Worm (Caenorhabditis elegans) whole organism, L4 larva: ENCODE measurements around the gene fos-1.
A peak's percentile ranks its signal among the peaks of the same experiment; 100 is the strongest.

Experiments used
- F10B5.3 ChIP-seq: sonication (generic microtip); optimal IDR thresholded peaks from 2 replicates; lab custom pipeline; 2016; ENCODE audit warnings: mild to moderate bottlenecking, missing genetic modification characterization, missing compliant biosample characterization
- F26F4.8 ChIP-seq: fragments of 200-800 bp; sonication (Bioruptor generic); conservative IDR thresholded peaks from 2 replicates; pipeline ENCODE4 v1.3.6; 2022; ENCODE audit warnings: missing genetic modification characterization, missing compliant biosample characterization
- F44E2.7 ChIP-seq: fragments of 200-800 bp; sonication (Bioruptor generic); IDR thresholded peaks from 2 replicates; pipeline ENCODE4 v2.1.2; 2022; ENCODE audit warnings: missing genetic modification characterization, missing compliant biosample characterization
- F49E8.2 ChIP-seq: sonication (generic microtip); optimal IDR thresholded peaks from 2 replicates; lab custom pipeline; 2016; ENCODE audit warnings: missing compliant biosample characterization, mild to moderate bottlenecking, missing genetic modification characterization, borderline replicate concordance
- T20F7.1 ChIP-seq: fragments of 200-800 bp; sonication (Bioruptor generic); optimal IDR thresholded peaks from 2 replicates; lab custom pipeline; 2018; ENCODE audit warnings: mild to moderate bottlenecking, missing genetic modification characterization, missing compliant biosample characterization
- Y48G9A.11 ChIP-seq: fragments of 200-800 bp; sonication (Bioruptor generic); IDR thresholded peaks from 2 replicates; pipeline ENCODE4 v1.3.6; 2022; ENCODE audit warnings: missing genetic modification reagents, missing genetic modification characterization, missing compliant biosample characterization
- aha-1 ChIP-seq: fragments of 150-350 bp; peaks from one replicate; lab custom pipeline; 2014; ENCODE audit warnings: missing biosample characterization, missing genetic modification characterization
- aly-2 ChIP-seq: sonication (generic microtip); optimal IDR thresholded peaks from 2 replicates; lab custom pipeline; 2018; ENCODE audit warnings: missing biosample characterization, missing genetic modification characterization
- ama-1 ChIP-seq: fragments of 150-350 bp; optimal IDR thresholded peaks from 2 replicates; lab custom pipeline; 2014; ENCODE audit warnings: inconsistent platforms, mixed read lengths
- arid-1 ChIP-seq: fragments of 200-800 bp; sonication (Bioruptor generic); conservative IDR thresholded peaks from 2 replicates; pipeline ENCODE4 v1.3.6; 2022; ENCODE audit warnings: missing genetic modification reagents, missing genetic modification characterization, missing compliant biosample characterization
- ceh-32 ChIP-seq: sonication (generic microtip); optimal IDR thresholded peaks from 2 replicates; lab custom pipeline; 2016; ENCODE audit warnings: mild to moderate bottlenecking, missing genetic modification characterization, missing compliant biosample characterization; ENCODE audit not compliant: poor library complexity
- ces-1 ChIP-seq: fragments of 150-350 bp; sonication (generic microtip); optimal IDR thresholded peaks from 4 replicates; lab custom pipeline; 2014; ENCODE audit warnings: missing biosample characterization, missing genetic modification reagents, missing genetic modification characterization
- ctbp-1 ChIP-seq: fragments of 200-800 bp; sonication (Bioruptor generic); IDR thresholded peaks from 2 replicates; pipeline ENCODE4 v1.3.6; 2022; ENCODE audit warnings: missing genetic modification reagents, missing genetic modification characterization, missing compliant biosample characterization
- daf-19 ChIP-seq: fragments of 200-800 bp; sonication (Bioruptor generic); conservative IDR thresholded peaks from 2 replicates; pipeline ENCODE4 v1.3.6; 2022; ENCODE audit warnings: missing genetic modification characterization, missing compliant biosample characterization
- daf-8 ChIP-seq: fragments of 200-800 bp; sonication (Bioruptor generic); IDR thresholded peaks from 2 replicates; pipeline ENCODE4 v1.3.6; 2022; ENCODE audit warnings: missing genetic modification characterization, missing compliant biosample characterization
- dmd-8 ChIP-seq: fragments of 200-800 bp; sonication (Bioruptor generic); IDR thresholded peaks from 2 replicates; pipeline ENCODE4 v1.3.6; 2022; ENCODE audit warnings: missing genetic modification characterization, missing compliant biosample characterization
- dve-1 ChIP-seq: sonication (generic microtip); optimal IDR thresholded peaks from 2 replicates; lab custom pipeline; 2017; ENCODE audit warnings: antibody characterized with exemption, mild to moderate bottlenecking, missing genetic modification characterization, missing compliant biosample characterization; ENCODE audit not compliant: insufficient read depth
- fkh-10 ChIP-seq: fragments of 150-350 bp; optimal IDR thresholded peaks from 2 replicates; lab custom pipeline; 2014; ENCODE audit warnings: missing biosample characterization, missing genetic modification reagents, missing genetic modification characterization
- fos-1 ChIP-seq: fragments of 150-350 bp; optimal IDR thresholded peaks from 2 replicates; lab custom pipeline; 2014; ENCODE audit warnings: missing biosample characterization, missing genetic modification characterization
- hmg-1.1 ChIP-seq: fragments of 200-800 bp; sonication (Bioruptor generic); IDR thresholded peaks from 2 replicates; pipeline ENCODE4 v1.3.6; 2022; ENCODE audit warnings: missing genetic modification reagents, missing genetic modification characterization, missing compliant biosample characterization
- jun-1 ChIP-seq: fragments of 150-350 bp; optimal IDR thresholded peaks from 2 replicates; lab custom pipeline; 2014; ENCODE audit warnings: missing biosample characterization, missing genetic modification reagents, missing genetic modification characterization
- lim-7 ChIP-seq: fragments of 200-800 bp; sonication (Bioruptor generic); IDR thresholded peaks from 2 replicates; pipeline ENCODE4 v1.3.6; 2022; ENCODE audit warnings: missing genetic modification characterization, missing compliant biosample characterization
- lin-13 ChIP-seq: fragments of 150-350 bp; optimal IDR thresholded peaks from 2 replicates; lab custom pipeline; 2014; ENCODE audit warnings: missing biosample characterization, missing genetic modification reagents, missing genetic modification characterization
- lin-15B ChIP-seq: fragments of 150-350 bp; sonication (generic microtip); optimal IDR thresholded peaks from 3 replicates; lab custom pipeline; 2014; ENCODE audit warnings: missing biosample characterization, missing genetic modification characterization
- lin-29 ChIP-seq: fragments of 200-800 bp; sonication (Bioruptor generic); IDR thresholded peaks from 2 replicates; pipeline ENCODE4 v1.3.6; 2022; ENCODE audit warnings: missing genetic modification reagents, missing genetic modification characterization, missing compliant biosample characterization
- lin-38 ChIP-seq: fragments of 200-800 bp; sonication (Bioruptor generic); IDR thresholded peaks from 2 replicates; pipeline ENCODE4 v1.3.6; 2022; ENCODE audit warnings: missing genetic modification reagents, missing genetic modification characterization, missing compliant biosample characterization
- lin-39 ChIP-seq: fragments of 150-350 bp; optimal IDR thresholded peaks from 2 replicates; lab custom pipeline; 2014; ENCODE audit warnings: missing biosample characterization, missing genetic modification reagents, missing genetic modification characterization
- lir-3 ChIP-seq: sonication (generic microtip); optimal IDR thresholded peaks from 2 replicates; lab custom pipeline; 2016; ENCODE audit warnings: mild to moderate bottlenecking, missing genetic modification characterization, missing compliant biosample characterization
- madf-5 ChIP-seq, 2 experiments: fragments of 200-800 bp; sonication (Bioruptor generic); IDR thresholded peaks; 2 replicates each; pipeline ENCODE4 v1.3.6; 2022; ENCODE audit warnings: missing compliant biosample characterization in 2 of 2, missing genetic modification characterization in 2 of 2
- mdl-1 ChIP-seq, 2 experiments: fragments of 150-350 bp in 1 of 2; sonication (generic microtip) in 1 of 2; optimal IDR thresholded peaks; 2 replicates each; lab custom pipeline; 2014 to 2017; ENCODE audit warnings: missing biosample characterization in 2 of 2, missing genetic modification characterization in 2 of 2
- mdt-29 ChIP-seq: fragments of 200-800 bp; sonication (Bioruptor generic); IDR thresholded peaks from 2 replicates; pipeline ENCODE4 v1.3.6; 2022; ENCODE audit warnings: missing genetic modification reagents, missing genetic modification characterization, missing compliant biosample characterization
- mes-2 ChIP-seq: sonication (generic microtip); optimal IDR thresholded peaks from 2 replicates; lab custom pipeline; 2016; ENCODE audit warnings: missing genotype, mild to moderate bottlenecking, missing genetic modification characterization, missing compliant biosample characterization; ENCODE audit not compliant: poor library complexity, severe bottlenecking
- mxl-3 ChIP-seq: fragments of 200-800 bp; sonication (Bioruptor generic); optimal IDR thresholded peaks from 2 replicates; lab custom pipeline; 2018; ENCODE audit warnings: mild to moderate bottlenecking, missing genetic modification characterization, missing compliant biosample characterization
- nhr-25 ChIP-seq: sonication (generic microtip); optimal IDR thresholded peaks from 2 replicates; lab custom pipeline; 2017; ENCODE audit warnings: missing genetic modification characterization, mild to moderate bottlenecking, missing compliant biosample characterization, antibody characterized with exemption, moderate library complexity, borderline replicate concordance; ENCODE audit not compliant: insufficient read depth
- nhr-41 ChIP-seq: fragments of 200-800 bp; sonication (Bioruptor generic); IDR thresholded peaks from 2 replicates; pipeline ENCODE4 v1.3.6; 2022; ENCODE audit warnings: missing genetic modification reagents, missing genetic modification characterization, missing compliant biosample characterization
- nhr-48 ChIP-seq: sonication (generic microtip); optimal IDR thresholded peaks from 2 replicates; lab custom pipeline; 2016; ENCODE audit warnings: mild to moderate bottlenecking, missing genetic modification characterization, missing compliant biosample characterization
- nhr-6 ChIP-seq: fragments of 150-350 bp; optimal IDR thresholded peaks from 2 replicates; lab custom pipeline; 2014; ENCODE audit warnings: missing biosample characterization, missing genetic modification characterization
- nhr-76 ChIP-seq: fragments of 150-350 bp; optimal IDR thresholded peaks from 2 replicates; lab custom pipeline; 2014; ENCODE audit warnings: missing biosample characterization, missing genetic modification characterization
- nhr-77 ChIP-seq: fragments of 150-350 bp; optimal IDR thresholded peaks from 2 replicates; lab custom pipeline; 2014; ENCODE audit warnings: missing biosample characterization, missing genetic modification characterization
- pqm-1 ChIP-seq: sonication (generic microtip); optimal IDR thresholded peaks from 2 replicates; lab custom pipeline; 2017; ENCODE audit warnings: missing biosample characterization, missing genetic modification characterization
- saeg-2 ChIP-seq: fragments of 200-800 bp; sonication (Bioruptor generic); IDR thresholded peaks from 2 replicates; pipeline ENCODE4 v1.3.6; 2022; ENCODE audit warnings: missing genetic modification reagents, missing genetic modification characterization, missing compliant biosample characterization
- sdz-12 ChIP-seq: fragments of 200-800 bp; sonication (Bioruptor generic); optimal IDR thresholded peaks from 2 replicates; lab custom pipeline; 2018; ENCODE audit warnings: mild to moderate bottlenecking, missing genetic modification characterization, missing compliant biosample characterization
- set-16 ChIP-seq: fragments of 200-800 bp; sonication (Bioruptor generic); IDR thresholded peaks from 2 replicates; pipeline ENCODE4 v1.3.6; 2022; ENCODE audit warnings: missing genetic modification reagents, missing genetic modification characterization, missing compliant biosample characterization
- spr-1 ChIP-seq: sonication (generic microtip); optimal IDR thresholded peaks from 2 replicates; lab custom pipeline; 2016; ENCODE audit warnings: mild to moderate bottlenecking, missing genetic modification characterization, missing compliant biosample characterization
- tag-97 ChIP-seq: fragments of 200-800 bp; sonication (Bioruptor generic); IDR thresholded peaks from 2 replicates; pipeline ENCODE4 v1.3.6; 2022; ENCODE audit warnings: missing genetic modification characterization, missing compliant biosample characterization
- unc-130 ChIP-seq: sonication (generic microtip); optimal IDR thresholded peaks from 2 replicates; lab custom pipeline; 2016; ENCODE audit warnings: missing genetic modification reagents, missing genetic modification characterization, missing compliant biosample characterization
- unc-62 ChIP-seq, 3 experiments: fragments of 150-350 bp in 1 of 3; sonication (generic microtip); optimal IDR thresholded peaks in 2 of 3; peaks in 1 of 3; 1 replicate in 1 of 3; 2 replicates in 2 of 3; lab custom pipeline; 2014 to 2017; ENCODE audit warnings: missing biosample characterization in 3 of 3, missing genetic modification characterization in 3 of 3, missing genetic modification reagents in 3 of 3, missing genotype in 1 of 3
- zag-1 ChIP-seq: fragments of 150-350 bp; optimal IDR thresholded peaks from 2 replicates; lab custom pipeline; 2014; ENCODE audit warnings: missing biosample characterization, missing genetic modification characterization
- zfp-2 ChIP-seq: sonication (generic microtip); optimal IDR thresholded peaks from 2 replicates; lab custom pipeline; 2016; ENCODE audit warnings: mild to moderate bottlenecking, missing genetic modification characterization, missing compliant biosample characterization
- zip-11 ChIP-seq: fragments of 200-800 bp; sonication (Bioruptor generic); IDR thresholded peaks from 2 replicates; pipeline ENCODE4 v1.3.6; 2022; ENCODE audit warnings: missing genetic modification characterization, missing compliant biosample characterization
- ztf-11 ChIP-seq: fragments of 150-350 bp; optimal IDR thresholded peaks from 2 replicates; lab custom pipeline; 2014; ENCODE audit warnings: missing biosample characterization, missing genetic modification characterization

The fos-1 gene

DNA sequence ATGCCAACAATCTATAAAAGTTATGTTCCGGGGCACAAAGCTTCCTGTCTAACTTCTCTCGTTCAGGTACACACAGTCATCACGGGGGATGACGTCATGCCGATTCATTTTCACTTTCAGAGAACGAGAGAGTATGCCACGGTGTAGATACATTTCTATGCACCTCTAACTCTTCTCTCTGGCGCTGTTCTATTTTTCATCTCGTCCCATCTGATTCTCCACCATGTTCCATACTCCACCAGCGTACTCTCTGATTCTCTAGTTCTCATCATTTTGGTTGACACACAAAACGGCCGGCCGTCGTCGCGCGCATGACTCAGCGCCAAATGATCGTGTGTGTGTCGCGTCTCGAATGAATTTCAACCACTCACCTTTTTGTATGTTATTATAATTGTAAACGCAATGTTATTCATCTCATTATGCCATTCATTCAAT, 3.0 kb upstream of the fos-1 start (continued):
- TF ChIP-seq lin-29 (GFP tag; lab: Robert Waterston, UW): no peak
- peak; percentile 86 for TF ChIP-seq nhr-77 (tag; lab: Kevin White, UChicago)
- TF ChIP-seq fkh-10 (GFP tag; lab: Kevin White, UChicago): peak; percentile 80
- TF ChIP-seq aha-1 (tag; lab: Kevin White, UChicago): peak; percentile 95
- no peak for TF ChIP-seq daf-8 (GFP tag; lab: Robert Waterston, UW)
- TF ChIP-seq saeg-2 (GFP tag; lab: Robert Waterston, UW): peak; percentile 85
- TF ChIP-seq F26F4.8 (GFP tag; lab: Robert Waterston, UW): no peak
- TF ChIP-seq dmd-8: no peak
- TF ChIP-seq mxl-3 (GFP tag; lab: Kevin White, UChicago): peak; percentile 94
- TF ChIP-seq lin-15B (tag; lab: Kevin White, UChicago): no peak
- peak; percentile 86 for TF ChIP-seq ctbp-1 (GFP tag; lab: Robert Waterston, UW)
- no peak for TF ChIP-seq zip-11 (GFP tag; lab: Robert Waterston, UW)
- peak; percentile 62 for TF ChIP-seq pqm-1
- peak; percentile 71 for TF ChIP-seq lin-38 (GFP tag; lab: Robert Waterston, UW)
- no peak for TF ChIP-seq ceh-32 (tag; lab: Kevin White, UChicago)
- no peak for TF ChIP-seq ztf-11 (tag; lab: Kevin White, UChicago)
- TF ChIP-seq zag-1 (tag; lab: Kevin White, UChicago): no peak
- peak; percentile 74 for TF ChIP-seq mes-2
- TF ChIP-seq unc-62 (GFP tag; optimal IDR thresholded peaks at IDR 0.05 in 1 of 2; lab: Kevin White, UChicago): peak in 1 of 2 experiments; percentile 99
- TF ChIP-seq unc-62 (tag; optimal IDR thresholded peaks at IDR 0.05; lab: Kevin White, UChicago): no peak
- peak; percentile 68 for TF ChIP-seq set-16 (GFP tag; lab: Robert Waterston, UW)
- no peak for TF ChIP-seq aly-2 (tag; lab: Kevin White, UChicago)
- TF ChIP-seq hmg-1.1 (GFP tag; lab: Robert Waterston, UW): peak; percentile 95
- peak; percentile 36 for TF ChIP-seq ama-1
- TF ChIP-seq F44E2.7: no peak
- TF ChIP-seq spr-1 (tag; lab: Kevin White, UChicago): peak; percentile 91
- peak; percentile 81 for TF ChIP-seq lin-13 (GFP tag; lab: Kevin White, UChicago)
- TF ChIP-seq jun-1 (tag; lab: Kevin White, UChicago): peak; percentile 93
- TF ChIP-seq F49E8.2 (tag; lab: Kevin White, UChicago): no peak
- TF ChIP-seq T20F7.1 (GFP tag; lab: Kevin White, UChicago): peak; percentile 89
- TF ChIP-seq sdz-12 (GFP tag; lab: Kevin White, UChicago): no peak
- peak; percentile 33 for TF ChIP-seq nhr-76 (tag; lab: Kevin White, UChicago)
- TF ChIP-seq mdl-1 (tag; optimal IDR thresholded peaks at IDR 0.05; lab: Kevin White, UChicago): peak; percentile 67 to 96
- peak; percentile 81 for TF ChIP-seq nhr-6
- TF ChIP-seq lir-3: no peak
- TF ChIP-seq arid-1 (GFP tag; lab: Robert Waterston, UW): peak; percentile 78
- peak; percentile 81 for TF ChIP-seq nhr-25 (tag; lab: Kevin White, UChicago)
- no peak for TF ChIP-seq lin-39 (tag; lab: Kevin White, UChicago)
- TF ChIP-seq dve-1 (tag; lab: Kevin White, UChicago): peak; percentile 99
- 0 out of 2 replicates have a peak, but pooled peaks have one; percentile 25 for TF ChIP-seq lim-7 (GFP tag; lab: Robert Waterston, UW)
- TF ChIP-seq tag-97 (GFP tag; lab: Robert Waterston, UW): no peak
- no peak for TF ChIP-seq unc-130 (GFP tag; lab: Kevin White, UChicago)
- no peak for TF ChIP-seq ces-1 (GFP tag; lab: Kevin White, UChicago)
- no peak for TF ChIP-seq Y48G9A.11 (GFP tag; lab: Robert Waterston, UW)
- peak; percentile 98 for TF ChIP-seq nhr-48 (tag; lab: Kevin White, UChicago)
- no peak for TF ChIP-seq zfp-2
- TF ChIP-seq nhr-41: peak; percentile 79; the same call in 1 of the 2 replicates
- peak; percentile 51 for TF ChIP-seq F10B5.3 (tag; lab: Kevin White, UChicago)
- no peak for TF ChIP-seq daf-19 (GFP tag; lab: Robert Waterston, UW)
- TF ChIP-seq fos-1 (tag; lab: Kevin White, UChicago): no peak
- peak in 1 of 2 experiments; percentile 59; a peak in 1 of 4 replicates for TF ChIP-seq madf-5 (GFP tag; IDR thresholded peaks at IDR 0.05; lab: Robert Waterston, UW)
- TF ChIP-seq mdt-29 (GFP tag; lab: Robert Waterston, UW): peak; percentile 86
